Fruit fly (Drosophila melanogaster): ENCODE results near the gene CG32075.

CG32075 gene

DNA sequence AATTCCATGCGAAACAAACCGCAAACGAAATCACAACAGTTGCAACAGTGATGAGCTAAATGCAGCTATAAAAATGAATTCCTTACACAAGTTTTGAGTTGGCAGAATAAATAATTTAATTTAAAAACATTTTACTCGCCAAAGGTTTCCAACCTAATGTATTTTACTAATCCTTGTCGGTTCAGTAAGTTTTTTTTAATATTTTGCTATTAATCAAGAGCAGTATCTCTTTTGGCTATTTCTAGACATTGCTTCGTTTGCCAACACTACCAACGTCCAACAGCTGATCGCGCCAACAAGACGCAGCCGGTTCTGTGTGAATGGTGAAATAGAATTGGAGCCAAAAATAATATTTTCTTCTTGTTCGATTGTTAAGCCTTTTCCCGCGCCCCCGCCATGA lies at the start of gene CG32075, which contains the start of the genes CG45101 and SuUR:
Gene CG32075 (minus strand): TSS at position 253 of the 400 bp plus-strand sequence.
Gene CG45101 (plus strand): TSS at position 303 of the 400 bp plus-strand sequence.
Gene SuUR (plus strand): TSS at position 303 of the 400 bp plus-strand sequence.
- TF ChIP-seq CTCF (optimal IDR thresholded peaks at IDR 0.05) = no peak
- TF ChIP-seq CG8478 (optimal IDR thresholded peaks at IDR 0.05) = no peak

DNA sequence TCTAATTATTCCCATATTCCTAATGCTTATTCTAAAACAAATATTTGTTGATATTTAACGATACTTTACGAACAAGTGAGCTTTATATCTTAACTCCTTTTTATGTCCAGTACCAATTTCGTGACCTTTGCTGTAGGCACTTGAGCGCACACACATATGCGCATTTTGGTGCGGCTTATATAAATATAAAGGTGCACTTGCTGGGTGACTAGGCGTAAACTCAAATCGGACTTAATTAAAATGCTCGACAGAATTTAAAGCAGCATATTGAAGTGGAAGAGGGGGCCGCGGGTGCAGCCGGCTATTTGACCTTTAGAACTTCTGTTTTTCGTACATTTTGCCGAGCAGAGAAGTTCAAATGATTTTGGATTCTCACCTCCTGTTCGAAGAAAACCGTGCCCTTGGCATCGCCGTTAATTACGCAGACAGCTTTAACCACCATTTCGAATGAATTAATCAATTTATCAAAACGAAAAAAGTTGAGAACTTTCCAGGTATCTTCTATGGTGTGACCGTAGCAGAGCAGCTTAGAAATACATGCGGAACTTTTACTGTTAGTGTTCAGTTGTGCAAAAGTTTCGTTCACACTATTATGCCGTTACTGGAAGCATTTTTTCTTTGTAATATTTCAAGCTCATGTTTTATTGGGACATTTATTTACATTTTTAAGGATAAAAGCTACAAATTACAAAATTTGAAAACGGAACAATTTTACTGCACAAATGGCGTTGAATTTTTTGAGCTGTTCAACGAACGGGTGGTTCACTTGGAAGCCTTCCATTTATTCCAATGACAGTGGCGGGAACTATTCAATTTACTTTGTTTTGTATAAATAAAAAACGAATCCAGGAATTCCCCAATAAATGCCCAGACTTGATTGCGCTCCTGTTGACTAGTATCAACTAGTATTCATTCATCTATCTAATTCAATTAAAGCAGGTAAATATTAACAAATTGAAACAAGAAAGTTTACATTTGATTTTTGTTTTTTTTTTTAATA lies 48.8 kb upstream of the CG32075 start, which contains the start of gene Sod1:
Gene Sod1 (minus strand): TSS at position 543 of the 1,000 bp plus-strand sequence.
- no peak for TF ChIP-seq CTCF (optimal IDR thresholded peaks at IDR 0.05)
- TF ChIP-seq CG8478 (optimal IDR thresholded peaks at IDR 0.05) = no peak

DNA sequence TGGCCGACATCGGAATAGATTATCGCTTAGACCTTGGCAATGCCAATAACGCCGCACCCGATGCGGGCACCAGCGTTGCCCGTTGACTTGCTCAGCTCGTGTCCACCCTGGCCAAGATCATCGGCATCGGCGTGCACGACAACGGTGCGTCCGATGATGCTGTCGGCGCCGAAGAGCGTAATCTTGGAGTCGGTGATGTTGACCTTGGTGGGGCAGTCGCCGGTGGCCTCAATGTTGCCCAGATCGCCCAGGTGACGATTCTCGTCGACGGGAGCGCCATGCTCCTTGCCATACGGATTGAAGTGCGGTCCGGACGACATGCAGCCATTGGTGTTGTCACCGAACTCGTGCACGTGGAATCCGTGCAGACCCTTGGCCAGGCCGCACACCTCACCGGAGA lies 47.7 kb upstream of the CG32075 start:
- TF ChIP-seq CTCF (optimal IDR thresholded peaks at IDR 0.05) (no peak), CG8478 (optimal IDR thresholded peaks at IDR 0.05) (no peak)

DNA sequence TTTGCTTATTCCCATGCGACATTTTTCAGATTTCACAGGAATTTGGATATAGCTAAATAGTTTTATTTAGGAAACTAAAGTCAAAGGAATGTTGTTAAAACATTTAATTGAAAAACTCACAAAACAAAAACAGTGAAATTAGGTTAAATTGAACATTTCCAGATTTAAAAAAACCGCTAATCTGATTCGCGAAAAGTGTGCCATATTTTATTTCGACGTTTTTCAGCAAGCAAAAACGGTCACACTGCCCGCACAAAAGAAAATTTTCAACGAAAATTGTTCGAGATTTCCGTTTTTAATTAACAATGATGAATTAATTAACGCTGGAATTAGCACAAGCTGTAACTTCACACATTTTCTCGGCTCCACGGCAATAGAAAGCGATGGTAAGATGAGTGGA lies 44.7 kb upstream of the CG32075 start, which contains the start of the genes CG34012 and emei:
Gene CG34012 (minus strand): TSS at position 52 of the 400 bp plus-strand sequence.
Gene emei (plus strand): TSS at position 237 of the 400 bp plus-strand sequence.
- no peak for TF ChIP-seq CTCF (optimal IDR thresholded peaks at IDR 0.05)
- no peak for TF ChIP-seq CG8478 (optimal IDR thresholded peaks at IDR 0.05)

DNA sequence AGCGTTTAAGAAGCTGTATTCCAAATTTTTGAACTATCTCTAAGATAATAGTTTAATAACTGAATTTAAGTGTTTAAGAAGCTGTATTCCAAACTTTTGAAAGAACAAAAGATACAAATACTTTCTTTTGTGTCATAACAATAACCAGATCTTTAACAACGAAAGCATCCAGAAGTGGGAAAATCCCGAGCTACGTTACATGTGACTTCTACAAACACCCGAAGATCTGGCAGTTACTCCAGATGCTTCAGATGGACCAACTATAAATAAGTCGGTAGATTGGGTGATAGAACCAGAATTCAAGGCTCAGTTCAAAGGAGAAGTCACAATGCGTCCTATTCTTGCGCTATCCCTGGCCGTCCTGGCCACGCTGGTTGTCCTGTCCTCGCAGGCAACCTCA lies 43.2 kb upstream of the CG32075 start, which contains the start of gene CG12522:
Gene CG12522 (plus strand): TSS at position 301 of the 400 bp plus-strand sequence.
- TF ChIP-seq CG8478 (optimal IDR thresholded peaks at IDR 0.05) (no peak), CTCF (optimal IDR thresholded peaks at IDR 0.05) (no peak)

DNA sequence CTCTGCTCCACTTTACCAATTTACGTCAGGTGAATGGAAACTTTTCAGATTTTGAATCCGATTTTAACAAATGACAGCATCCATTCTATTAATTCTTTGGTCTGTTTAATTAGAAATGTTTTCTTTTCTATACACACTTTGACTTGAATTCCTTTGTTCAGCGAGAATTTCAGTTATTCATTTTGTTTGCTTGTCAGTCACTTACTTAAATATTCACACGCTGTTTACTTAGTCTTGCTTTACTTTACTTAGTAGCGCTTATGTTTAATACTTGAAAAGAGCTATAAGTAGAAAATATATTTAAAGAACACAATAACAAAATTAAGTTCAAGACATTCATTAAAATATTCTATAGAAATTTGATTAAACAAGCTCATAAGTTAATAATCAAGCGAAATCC lies 42.7 kb upstream of the CG32075 start, which contains the start of gene CG32073:
Gene CG32073 (minus strand): TSS at position 151 of the 400 bp plus-strand sequence.
- TF ChIP-seq CTCF (optimal IDR thresholded peaks at IDR 0.05) (no peak), CG8478 (optimal IDR thresholded peaks at IDR 0.05) (no peak)

DNA sequence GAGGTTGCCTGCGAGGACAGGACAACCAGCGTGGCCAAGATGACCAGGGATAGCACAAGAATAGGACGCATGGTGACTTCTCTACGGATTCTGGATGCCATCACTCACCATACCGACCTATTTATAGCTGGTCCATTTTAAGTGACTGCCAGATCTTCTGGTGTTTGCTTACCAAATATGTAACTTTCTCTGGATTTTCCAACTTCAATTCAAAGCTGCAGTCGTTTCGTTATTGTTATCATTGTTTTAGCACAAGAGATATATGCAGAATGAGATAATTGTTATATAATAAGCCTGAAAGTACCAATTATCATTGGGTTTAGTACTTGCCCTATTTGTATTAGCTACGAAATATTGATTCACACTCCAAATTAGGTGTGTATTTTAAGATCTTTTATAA lies 39.0 kb upstream of the CG32075 start, which contains the start of gene CG32071:
Gene CG32071 (minus strand): TSS at position 101 of the 400 bp plus-strand sequence.
- TF ChIP-seq CG8478 (optimal IDR thresholded peaks at IDR 0.05) (no peak), CTCF (optimal IDR thresholded peaks at IDR 0.05) (no peak)

DNA sequence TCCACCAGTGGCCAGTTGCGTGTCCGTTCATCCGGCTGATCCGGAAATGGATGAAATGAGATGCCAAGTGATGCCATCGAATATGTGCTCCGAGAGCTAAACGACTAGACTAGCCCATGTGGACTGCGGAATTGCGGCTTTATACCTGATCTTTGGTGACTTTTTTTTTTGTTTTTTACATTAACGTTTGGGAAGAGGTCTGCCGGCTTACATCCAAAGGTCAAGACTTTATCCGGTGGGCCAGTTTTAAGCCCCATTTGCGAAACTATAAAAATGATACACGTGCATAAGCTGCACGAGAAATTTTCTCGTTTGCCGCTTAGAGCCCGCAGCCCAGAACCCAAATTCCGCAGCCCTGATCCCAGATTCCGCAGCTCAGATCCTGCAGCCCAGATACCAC lies 38.2 kb upstream of the CG32075 start, which contains the start of gene Elo68alpha:
Gene Elo68alpha (minus strand): TSS at position 101 of the 400 bp plus-strand sequence.
- TF ChIP-seq CG8478 (optimal IDR thresholded peaks at IDR 0.05) (no peak), CTCF (optimal IDR thresholded peaks at IDR 0.05) (no peak)

DNA sequence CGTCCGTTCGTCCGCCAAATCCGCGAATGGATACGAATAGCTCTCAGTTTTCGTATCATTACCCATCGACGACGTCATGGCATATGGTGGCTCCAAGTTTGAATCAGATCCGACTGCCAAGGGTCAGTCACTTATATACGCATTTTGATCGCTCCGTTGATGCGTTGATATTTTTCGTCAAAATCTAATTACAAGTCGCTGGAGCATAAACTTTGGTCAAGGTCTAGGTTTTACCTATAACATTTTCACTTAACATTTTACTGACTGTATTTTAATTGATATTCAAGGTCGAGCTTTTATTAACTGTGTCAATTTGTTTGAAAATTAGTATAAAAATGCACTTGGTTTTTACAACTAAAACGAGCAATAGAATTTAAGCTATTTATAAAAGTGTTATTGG lies 36.9 kb upstream of the CG32075 start, which contains the start of gene Elo68beta:
Gene Elo68beta (minus strand): TSS at position 101 of the 400 bp plus-strand sequence.
- TF ChIP-seq CG8478 (optimal IDR thresholded peaks at IDR 0.05) = no peak
- TF ChIP-seq CTCF (optimal IDR thresholded peaks at IDR 0.05) = no peak

DNA sequence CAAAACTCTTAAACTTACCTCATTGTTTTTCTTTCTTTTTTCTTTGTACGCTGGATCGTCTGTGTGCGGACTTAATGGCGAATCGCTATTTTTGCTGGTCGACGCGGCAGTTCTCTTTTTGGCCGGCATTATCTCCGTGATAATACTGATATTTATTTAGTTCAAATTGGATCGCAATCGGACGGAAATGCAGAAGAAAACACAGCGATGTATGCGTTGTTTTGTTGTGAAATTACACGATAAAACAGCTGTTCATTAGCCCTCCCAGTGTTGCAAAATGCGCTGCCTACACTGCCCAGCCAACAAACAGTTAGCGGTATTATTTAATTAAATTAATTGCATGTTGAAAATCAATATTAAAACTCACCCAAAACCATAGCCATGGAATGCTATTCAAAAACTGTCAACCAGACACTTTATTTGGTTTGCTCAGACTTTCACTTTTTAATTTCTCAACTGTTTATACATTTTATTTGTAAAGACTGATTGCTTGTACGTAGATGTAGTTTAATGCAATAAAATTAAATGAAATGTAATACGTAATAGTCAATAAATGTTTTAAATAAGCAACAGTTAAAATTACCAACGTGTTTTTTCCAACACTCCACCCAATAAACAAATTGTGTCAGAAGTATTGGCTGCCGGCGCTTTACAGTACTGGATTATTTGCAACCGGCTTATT lies 33.4 kb upstream of the CG32075 start, which contains the start of the genes Irbp18 and APP-BP1:
Gene Irbp18 (minus strand): TSS at position 205 of the 682 bp plus-strand sequence.
Gene APP-BP1 (plus strand): TSS at position 431 of the 682 bp plus-strand sequence.
- TF ChIP-seq CTCF (optimal IDR thresholded peaks at IDR 0.05) = no peak
- no peak for TF ChIP-seq CG8478 (optimal IDR thresholded peaks at IDR 0.05)

DNA sequence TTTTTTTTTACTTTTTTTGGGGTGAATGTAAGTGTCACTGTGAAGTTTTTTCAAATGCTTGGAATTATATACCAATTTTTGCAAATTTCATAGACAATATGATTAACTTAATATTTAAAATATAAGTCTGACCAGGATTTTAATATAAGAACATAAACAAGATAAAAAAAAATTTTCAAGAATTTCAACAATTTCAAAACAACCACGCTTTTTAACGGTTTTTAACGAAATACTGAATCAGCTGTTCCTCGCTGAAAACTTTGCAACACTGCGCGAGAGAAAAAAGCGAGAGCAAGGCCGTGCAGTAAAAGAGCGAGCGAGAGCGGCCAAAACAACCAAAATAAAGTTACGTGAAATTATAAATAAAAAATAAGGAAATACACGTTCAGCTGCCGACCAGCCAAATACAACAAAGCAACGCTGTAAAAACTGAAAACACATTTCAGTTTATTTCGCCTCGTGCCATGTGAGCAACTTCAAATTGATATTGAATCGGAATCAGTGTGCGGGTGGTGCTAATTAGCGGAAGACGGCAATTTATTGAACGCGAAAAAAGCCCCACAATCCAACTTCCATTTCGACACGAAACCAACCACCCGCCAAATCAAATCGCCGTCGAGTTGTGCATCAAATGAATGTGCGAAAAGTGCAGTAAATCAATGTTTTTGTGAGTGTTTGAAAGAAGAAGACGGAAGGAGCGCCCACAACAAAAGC lies 31.6 kb upstream of the CG32075 start, which contains the start of the genes CG46439, Iyd and CG33947:
Gene CG46439 (minus strand): TSS at position 51 of the 714 bp plus-strand sequence.
Gene Iyd (minus strand): TSS at position 51 of the 714 bp plus-strand sequence.
Gene CG33947 (plus strand): TSS at position 302 of the 714 bp plus-strand sequence.
- TF ChIP-seq CG8478 (optimal IDR thresholded peaks at IDR 0.05) = no peak
- no peak for TF ChIP-seq CTCF (optimal IDR thresholded peaks at IDR 0.05)

DNA sequence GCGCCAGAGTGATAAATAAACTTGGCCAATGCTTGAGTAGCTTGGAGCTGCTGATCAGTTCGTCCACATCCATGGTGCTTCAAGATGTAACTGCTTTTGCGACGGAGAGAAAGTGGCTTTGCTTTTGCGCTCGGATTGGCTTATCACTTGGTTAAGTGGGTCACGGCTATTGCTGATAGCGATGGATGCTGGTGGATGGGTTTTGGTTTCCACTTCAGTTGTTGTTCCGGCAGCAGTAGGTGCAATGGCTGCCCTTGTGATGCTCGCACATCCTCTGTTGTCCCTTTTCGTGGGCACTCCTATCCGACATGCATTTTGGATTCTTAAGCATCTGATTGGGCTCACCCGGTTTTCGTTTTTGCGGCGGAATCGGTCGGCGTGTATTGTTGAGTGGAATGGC lies 29.5 kb upstream of the CG32075 start:
- TF ChIP-seq CG8478 (optimal IDR thresholded peaks at IDR 0.05) (no peak), CTCF (optimal IDR thresholded peaks at IDR 0.05) (no peak)

DNA sequence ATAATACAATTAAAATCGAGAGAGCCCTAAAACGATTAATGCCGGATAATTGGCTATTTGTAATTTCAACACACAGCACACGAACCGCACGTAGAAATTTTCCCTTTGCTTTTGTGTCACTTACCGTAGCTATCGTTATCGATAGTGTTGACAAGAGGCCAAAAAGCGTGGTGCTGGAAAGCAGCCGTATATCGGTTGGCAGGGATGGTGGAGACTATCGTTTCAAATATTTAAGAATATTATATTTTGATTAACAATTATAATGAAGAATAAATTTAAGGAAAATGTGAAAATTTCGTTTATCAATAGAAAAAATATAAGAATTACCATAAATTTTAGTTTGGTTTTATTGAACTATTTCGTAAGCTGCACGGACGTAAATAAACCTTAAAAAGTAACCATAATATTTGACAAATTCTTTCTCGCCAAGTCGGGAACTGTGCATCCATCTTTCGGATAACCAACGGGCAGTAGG lies 28.3 kb upstream of the CG32075 start, which contains the start of gene JIL-1:
Gene JIL-1 (minus strand): TSS at position 148 of the 475 bp plus-strand sequence.
- no peak for TF ChIP-seq CG8478 (optimal IDR thresholded peaks at IDR 0.05)
- TF ChIP-seq CTCF (optimal IDR thresholded peaks at IDR 0.05) = peak in 1 of 2 experiments; percentile 2

Data from S2 (cell line).